Worm (Caenorhabditis elegans) whole organism, L1 larva: ENCODE measurements around the gene rps-12.

Experiments used
- C16A3.4 ChIP-seq: fragments of 150-350 bp; optimal IDR thresholded peaks from 2 replicates; lab custom pipeline; 2014; ENCODE audit warnings: missing biosample characterization, missing genetic modification characterization
- aha-1 ChIP-seq: fragments of 150-350 bp; optimal IDR thresholded peaks from 2 replicates; lab custom pipeline; 2014; ENCODE audit warnings: missing biosample characterization, missing genetic modification characterization
- alr-1 ChIP-seq: fragments of 200-800 bp; sonication (Bioruptor generic); optimal IDR thresholded peaks from 2 replicates; lab custom pipeline; 2018; ENCODE audit warnings: borderline replicate concordance, mild to moderate bottlenecking, missing genetic modification characterization, missing compliant biosample characterization
- ceh-88 ChIP-seq: fragments of 200-800 bp; sonication (Bioruptor generic); IDR thresholded peaks from 2 replicates; pipeline ENCODE4 v1.3.6; 2022; ENCODE audit warnings: missing genetic modification characterization, missing compliant biosample characterization
- ces-1 ChIP-seq: fragments of 150-350 bp; optimal IDR thresholded peaks from 2 replicates; lab custom pipeline; 2014; ENCODE audit warnings: missing biosample characterization, missing genetic modification reagents, missing genetic modification characterization
- dsc-1 ChIP-seq: sonication (generic microtip); optimal IDR thresholded peaks from 2 replicates; lab custom pipeline; 2016; ENCODE audit warnings: mild to moderate bottlenecking, missing genetic modification characterization, missing compliant biosample characterization
- efl-1 ChIP-seq, 4 experiments: fragments of 150-350 bp; optimal IDR thresholded peaks in 3 of 4; peaks in 1 of 4; 1 replicate in 1 of 4; 2 replicates in 3 of 4; lab custom pipeline; 2014; ENCODE audit warnings: missing biosample characterization in 2 of 4, missing genetic modification characterization in 2 of 4, missing genetic modification reagents in 2 of 4
- efl-3 ChIP-seq: fragments of 200-800 bp; sonication (Bioruptor generic); optimal IDR thresholded peaks from 2 replicates; lab custom pipeline; 2018; ENCODE audit warnings: mild to moderate bottlenecking, missing genetic modification characterization, missing compliant biosample characterization
- egl-13 ChIP-seq: sonication (generic microtip); optimal IDR thresholded peaks from 2 replicates; lab custom pipeline; 2016; ENCODE audit warnings: missing genotype, missing genetic modification reagents, missing genetic modification characterization, missing compliant biosample characterization
- elt-2 ChIP-seq: sonication (generic microtip); optimal IDR thresholded peaks from 2 replicates; lab custom pipeline; 2016; ENCODE audit warnings: missing genetic modification characterization, mild to moderate bottlenecking, inconsistent platforms, missing compliant biosample characterization, missing genetic modification reagents
- fkh-10 ChIP-seq: sonication (generic microtip); optimal IDR thresholded peaks from 2 replicates; lab custom pipeline; 2017; ENCODE audit warnings: missing biosample characterization, missing genetic modification reagents, missing genetic modification characterization
- fkh-4 ChIP-seq: sonication (generic microtip); optimal IDR thresholded peaks from 2 replicates; lab custom pipeline; 2016; ENCODE audit warnings: missing compliant biosample characterization, missing genetic modification characterization, borderline replicate concordance
- lin-14 ChIP-seq: fragments of 200-800 bp; sonication (Bioruptor generic); optimal IDR thresholded peaks from 2 replicates; lab custom pipeline; 2018; ENCODE audit warnings: mild to moderate bottlenecking, missing genetic modification characterization, moderate library complexity, missing compliant biosample characterization
- lin-39 ChIP-seq: fragments of 150-350 bp; optimal IDR thresholded peaks from 2 replicates; lab custom pipeline; 2014; ENCODE audit warnings: missing biosample characterization, missing genetic modification reagents, missing genetic modification characterization
- lir-3 ChIP-seq: sonication (generic microtip); optimal IDR thresholded peaks from 2 replicates; lab custom pipeline; 2016; ENCODE audit warnings: mild to moderate bottlenecking, missing genetic modification characterization, moderate library complexity, missing compliant biosample characterization; ENCODE audit not compliant: poor library complexity
- lsy-2 ChIP-seq, 2 experiments: fragments of 150-350 bp; optimal IDR thresholded peaks; 2 replicates each; lab custom pipeline; 2014; ENCODE audit warnings: missing biosample characterization in 2 of 2, missing genetic modification characterization in 2 of 2
- mdl-1 ChIP-seq, 2 experiments: fragments of 150-350 bp; optimal IDR thresholded peaks; 2 replicates each; lab custom pipeline; 2014 to 2017; ENCODE audit warnings: missing biosample characterization in 2 of 2, missing genetic modification characterization in 2 of 2, inconsistent platforms in 1 of 2
- mef-2 ChIP-seq: fragments of 150-350 bp; optimal IDR thresholded peaks from 2 replicates; lab custom pipeline; 2014; ENCODE audit warnings: missing biosample characterization, missing genetic modification characterization
- nhr-12 ChIP-seq: sonication (generic microtip); optimal IDR thresholded peaks from 2 replicates; lab custom pipeline; 2017; ENCODE audit warnings: missing biosample characterization, missing genetic modification characterization
- nhr-20 ChIP-seq: sonication (generic microtip); optimal IDR thresholded peaks from 2 replicates; lab custom pipeline; 2016; ENCODE audit warnings: mild to moderate bottlenecking, missing genetic modification characterization, missing compliant biosample characterization
- nhr-237 ChIP-seq: fragments of 150-350 bp; optimal IDR thresholded peaks from 2 replicates; lab custom pipeline; 2014; ENCODE audit warnings: missing biosample characterization, missing genetic modification characterization
- nhr-47 ChIP-seq: sonication (generic microtip); optimal IDR thresholded peaks from 2 replicates; lab custom pipeline; 2016; ENCODE audit warnings: mild to moderate bottlenecking, missing genetic modification characterization, moderate library complexity, missing compliant biosample characterization
- nhr-71 ChIP-seq: sonication (generic microtip); optimal IDR thresholded peaks from 2 replicates; lab custom pipeline; 2016; ENCODE audit warnings: mild to moderate bottlenecking, missing genetic modification characterization, moderate library complexity, missing compliant biosample characterization
- nhr-76 ChIP-seq: sonication (generic microtip); optimal IDR thresholded peaks from 2 replicates; lab custom pipeline; 2017; ENCODE audit warnings: missing biosample characterization, missing genetic modification characterization
- nhr-84 ChIP-seq: sonication (generic microtip); optimal IDR thresholded peaks from 2 replicates; lab custom pipeline; 2017; ENCODE audit warnings: missing biosample characterization, missing genetic modification characterization
- pax-3 ChIP-seq: fragments of 200-800 bp; sonication (Bioruptor generic); optimal IDR thresholded peaks from 2 replicates; lab custom pipeline; 2018; ENCODE audit warnings: mild to moderate bottlenecking, missing genetic modification characterization, moderate library complexity, missing compliant biosample characterization
- rnt-1 ChIP-seq: sonication (generic microtip); optimal IDR thresholded peaks from 2 replicates; lab custom pipeline; 2016; ENCODE audit warnings: mild to moderate bottlenecking, missing genetic modification characterization, moderate library complexity, missing compliant biosample characterization
- skn-1 ChIP-seq: fragments of 150-350 bp; optimal IDR thresholded peaks from 2 replicates; lab custom pipeline; 2014; ENCODE audit warnings: missing biosample characterization, missing genetic modification characterization
- snu-23 ChIP-seq: sonication (generic microtip); optimal IDR thresholded peaks from 2 replicates; lab custom pipeline; 2016; ENCODE audit warnings: missing genetic modification characterization, missing compliant biosample characterization
- sptf-1 ChIP-seq: fragments of 150-350 bp; optimal IDR thresholded peaks from 2 replicates; lab custom pipeline; 2014; ENCODE audit warnings: missing biosample characterization, missing genetic modification characterization
- tbx-2 ChIP-seq: sonication (generic microtip); optimal IDR thresholded peaks from 2 replicates; lab custom pipeline; 2016; ENCODE audit warnings: missing genetic modification characterization, missing compliant biosample characterization
- tlp-1 ChIP-seq: fragments of 150-350 bp; optimal IDR thresholded peaks from 2 replicates; lab custom pipeline; 2014; ENCODE audit warnings: missing biosample characterization, missing genetic modification characterization
- unc-130 ChIP-seq: fragments of 150-350 bp; optimal IDR thresholded peaks from 2 replicates; lab custom pipeline; 2017; ENCODE audit warnings: missing biosample characterization, missing genetic modification characterization, inconsistent platforms
- unc-62 ChIP-seq: fragments of 150-350 bp; optimal IDR thresholded peaks from 2 replicates; lab custom pipeline; 2014; ENCODE audit warnings: missing biosample characterization, missing genetic modification reagents, missing genetic modification characterization
- unc-86 ChIP-seq: sonication (generic microtip); optimal IDR thresholded peaks from 2 replicates; lab custom pipeline; 2016; ENCODE audit warnings: missing genetic modification characterization, missing compliant biosample characterization
- unc-98 ChIP-seq: fragments of 200-800 bp; sonication (Bioruptor generic); IDR thresholded peaks from 2 replicates; pipeline ENCODE4 v1.3.6; 2022; ENCODE audit warnings: missing genetic modification characterization, missing compliant biosample characterization
- vab-15 ChIP-seq: sonication (generic microtip); optimal IDR thresholded peaks from 2 replicates; lab custom pipeline; 2017; ENCODE audit warnings: missing genotype, mild to moderate bottlenecking, missing genetic modification characterization, missing compliant biosample characterization
- zag-1 ChIP-seq: fragments of 150-350 bp; optimal IDR thresholded peaks from 2 replicates; lab custom pipeline; 2014; ENCODE audit warnings: missing biosample characterization, missing genetic modification characterization
- ztf-11 ChIP-seq, 2 experiments: sonication (generic microtip); optimal IDR thresholded peaks; 2 replicates each; lab custom pipeline; 2016 to 2017; ENCODE audit warnings: missing genetic modification characterization in 2 of 2, missing biosample characterization in 1 of 2, missing compliant biosample characterization in 1 of 2
- ztf-4 ChIP-seq: fragments of 150-350 bp; optimal IDR thresholded peaks from 2 replicates; lab custom pipeline; 2014; ENCODE audit warnings: missing biosample characterization, missing genetic modification characterization

Gene rps-12

ce11 chrIII:5678935-5679334 is at the start of gene rps-12, which contains the start of gene ska-3 (continued):
- TF ChIP-seq ztf-11 (tag; optimal IDR thresholded peaks at IDR 0.05; lab: Kevin White, UChicago) (peak; percentile 29 to 93), ces-1 (GFP tag; lab: Kevin White, UChicago) (no peak), nhr-12 (tag; lab: Kevin White, UChicago) (peak; percentile 58), lsy-2 (tag; optimal IDR thresholded peaks at IDR 0.05; lab: Kevin White, UChicago) (peak; percentile 98), nhr-20 (peak; percentile 99), unc-98 (GFP tag; lab: Robert Waterston, UW) (peak; percentile 86), elt-2 (tag; lab: Kevin White, UChicago) (peak; percentile 91), mef-2 (tag; lab: Kevin White, UChicago) (peak; percentile 94), tbx-2 (tag; lab: Kevin White, UChicago) (peak; percentile 99), nhr-84 (tag; lab: Kevin White, UChicago) (no peak), alr-1 (tag; lab: Kevin White, UChicago) (no peak), pax-3 (tag; lab: Kevin White, UChicago) (peak; percentile 94), dsc-1 (peak; percentile 99), tlp-1 (tag; lab: Kevin White, UChicago) (no peak), snu-23 (GFP tag; lab: Kevin White, UChicago) (peak; percentile 99), nhr-47 (tag; lab: Kevin White, UChicago) (peak; percentile 99), nhr-237 (tag; lab: Kevin White, UChicago) (peak; percentile 98), lin-39 (tag; lab: Kevin White, UChicago) (peak; percentile 97), unc-130 (tag; lab: Kevin White, UChicago) (peak; percentile 100), mdl-1 (tag; optimal IDR thresholded peaks at IDR 0.05; lab: Kevin White, UChicago) (peak; percentile 54 to 99), fkh-10 (GFP tag; lab: Kevin White, UChicago) (peak; percentile 99), sptf-1 (tag; lab: Kevin White, UChicago) (no peak), ztf-4 (tag; lab: Kevin White, UChicago) (peak; percentile 98), vab-15 (tag; lab: Kevin White, UChicago) (peak; percentile 96), egl-13 (peak; percentile 96), zag-1 (tag; lab: Kevin White, UChicago) (peak; percentile 90), nhr-76 (tag; lab: Kevin White, UChicago) (peak; percentile 82), skn-1 (tag; lab: Kevin White, UChicago) (peak; percentile 98), aha-1 (tag; lab: Kevin White, UChicago) (peak; percentile 91), unc-62 (peak; percentile 79), unc-86 (tag; lab: Kevin White, UChicago) (peak; percentile 99), rnt-1 (tag; lab: Kevin White, UChicago) (peak; percentile 99), C16A3.4 (tag; lab: Kevin White, UChicago) (peak; percentile 100)

- TF ChIP-seq fkh-4 (tag; lab: Kevin White, UChicago): no peak
- peak; percentile 48 for TF ChIP-seq rnt-1 (tag; lab: Kevin White, UChicago)
- no peak for TF ChIP-seq efl-3 (GFP tag; lab: Kevin White, UChicago)
- peak; percentile 42 for TF ChIP-seq nhr-71 (tag; lab: Kevin White, UChicago)
- no peak for TF ChIP-seq lir-3 (tag; lab: Kevin White, UChicago)
- peak; percentile 63 for TF ChIP-seq unc-130 (tag; lab: Kevin White, UChicago)
- no peak for TF ChIP-seq efl-1 (optimal IDR thresholded peaks at IDR 0.05; lab: Kevin White, UChicago)
- TF ChIP-seq efl-1 (GFP tag; optimal IDR thresholded peaks at IDR 0.05 in 1 of 2; lab: Kevin White, UChicago): peak in 1 of 2 experiments; percentile 72
- peak; percentile 2 for TF ChIP-seq snu-23 (GFP tag; lab: Kevin White, UChicago)
- TF ChIP-seq lsy-2 (tag; optimal IDR thresholded peaks at IDR 0.05; lab: Kevin White, UChicago): peak in 1 of 2 experiments; percentile 21
- TF ChIP-seq ceh-88 (GFP tag; lab: Robert Waterston, UW): no peak
- peak; percentile 40 for TF ChIP-seq lin-14 (GFP tag; lab: Kevin White, UChicago)
- TF ChIP-seq nhr-47 (tag; lab: Kevin White, UChicago): no peak
- no peak for TF ChIP-seq tlp-1 (tag; lab: Kevin White, UChicago)
Measured at ce11 chrIII:5630350-5630749, 48.7 kb upstream of the rps-12 start.
